Worm (Caenorhabditis elegans) whole organism, mixed stage, embryonic: ENCODE data around the gene Y54G2A.37.

Experiments
- blmp-1 ChIP-seq: fragments of 150-350 bp; optimal IDR thresholded peaks from 2 replicates; lab custom pipeline; 2014; ENCODE audit warnings: missing biosample characterization, missing genetic modification characterization
- ces-1 ChIP-seq: fragments of 150-350 bp; optimal IDR thresholded peaks from 2 replicates; lab custom pipeline; 2014; ENCODE audit warnings: missing biosample characterization, missing genetic modification reagents, missing genetic modification characterization
- lin-13 ChIP-seq: fragments of 150-350 bp; optimal IDR thresholded peaks from 2 replicates; lab custom pipeline; 2014; ENCODE audit warnings: missing biosample characterization, missing genetic modification characterization
- mep-1 ChIP-seq: fragments of 150-350 bp; optimal IDR thresholded peaks from 2 replicates; lab custom pipeline; 2017; ENCODE audit warnings: missing biosample characterization, missing genetic modification reagents, missing genetic modification characterization, inconsistent platforms
- nhr-2 ChIP-seq: fragments of 150-350 bp; optimal IDR thresholded peaks from 2 replicates; lab custom pipeline; 2014; ENCODE audit warnings: missing biosample characterization, missing genetic modification characterization
- nhr-237 ChIP-seq: fragments of 150-350 bp; optimal IDR thresholded peaks from 2 replicates; lab custom pipeline; 2014; ENCODE audit warnings: missing biosample characterization, missing genetic modification characterization
- pha-4 ChIP-seq: fragments of 150-350 bp; optimal IDR thresholded peaks from 2 replicates; lab custom pipeline; 2018; ENCODE audit warnings: missing biosample characterization, missing genetic modification reagents, missing genetic modification characterization
- snpc-4 ChIP-seq: fragments of 150-350 bp; optimal IDR thresholded peaks from 2 replicates; lab custom pipeline; 2014; ENCODE audit warnings: missing biosample characterization, missing genetic modification characterization
- unc-62 ChIP-seq: fragments of 150-350 bp; optimal IDR thresholded peaks from 2 replicates; lab custom pipeline; 2014; ENCODE audit warnings: missing biosample characterization, missing genetic modification reagents, missing genetic modification characterization
- ztf-11 ChIP-seq: fragments of 150-350 bp; optimal IDR thresholded peaks from 2 replicates; lab custom pipeline; 2014; ENCODE audit warnings: missing biosample characterization, missing genetic modification characterization

DNA sequence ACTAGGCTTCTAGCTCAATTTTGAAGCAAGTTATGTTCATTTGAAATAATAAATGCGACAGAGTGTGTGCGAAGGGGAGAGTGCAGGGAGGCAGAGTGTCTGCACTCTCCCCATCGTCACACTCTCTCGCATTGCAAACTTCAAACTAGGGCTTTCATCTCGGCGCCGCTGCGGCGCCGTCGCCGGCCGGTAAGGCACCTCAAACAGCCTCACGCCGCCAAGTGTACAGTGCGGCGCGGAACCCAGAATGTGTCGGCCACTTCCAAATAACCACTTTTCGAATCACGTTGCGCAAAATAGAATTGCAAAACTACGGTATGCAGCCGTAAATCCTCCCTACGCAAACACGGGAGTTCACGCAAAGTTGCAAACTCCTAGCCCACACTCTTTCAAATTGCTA lies 28.8 kb downstream of the Y54G2A.37 start:
- TF ChIP-seq nhr-2 (tag; lab: Kevin White, UChicago) (no peak), nhr-237 (tag; lab: Kevin White, UChicago) (no peak), snpc-4 (tag; lab: Kevin White, UChicago) (no peak), ztf-11 (tag; lab: Kevin White, UChicago) (no peak), lin-13 (tag; lab: Kevin White, UChicago) (no peak), blmp-1 (no peak), pha-4 (tag; lab: Kevin White, UChicago) (no peak), mep-1 (tag; lab: Kevin White, UChicago) (no peak), unc-62 (GFP tag; lab: Kevin White, UChicago) (no peak), ces-1 (no peak)
